Worm (Caenorhabditis elegans) whole organism, young adult: ENCODE measurements around the gene ccf-1.

Source experiments
- C06A6.2 ChIP-seq: fragments of 200-800 bp; sonication (Bioruptor generic); conservative IDR thresholded peaks from 2 replicates; pipeline ENCODE4 v1.3.6; 2022; ENCODE audit warnings: missing genetic modification characterization, missing compliant biosample characterization
- F39B2.1 ChIP-seq: fragments of 200-800 bp; sonication (Bioruptor generic); IDR thresholded peaks from 2 replicates; pipeline ENCODE4 v1.3.6; 2022; ENCODE audit warnings: missing genetic modification reagents, missing genetic modification characterization, missing compliant biosample characterization
- ama-1 ChIP-seq, 3 experiments: fragments of 150-350 bp in 1 of 3; sonication (generic microtip) in 2 of 3; optimal IDR thresholded peaks; 2 replicates each; lab custom pipeline; 2014 to 2018; ENCODE audit warnings: missing biosample characterization in 2 of 3, missing genetic modification characterization in 2 of 3, missing genetic modification reagents in 2 of 3
- ceh-79 ChIP-seq: sonication (generic microtip); optimal IDR thresholded peaks from 2 replicates; lab custom pipeline; 2017; ENCODE audit warnings: mild to moderate bottlenecking, missing genetic modification characterization, missing compliant biosample characterization
- dpl-1 ChIP-seq: fragments of 150-350 bp; optimal IDR thresholded peaks from 2 replicates; lab custom pipeline; 2014; ENCODE audit warnings: missing biosample characterization, missing genetic modification reagents, missing genetic modification characterization
- efl-1 ChIP-seq: fragments of 150-350 bp; optimal IDR thresholded peaks from 2 replicates; lab custom pipeline; 2014; ENCODE audit warnings: missing biosample characterization, missing genetic modification reagents, missing genetic modification characterization
- ekl-4 ChIP-seq: fragments of 200-800 bp; sonication (Bioruptor generic); IDR thresholded peaks from 2 replicates; pipeline ENCODE4 v1.3.6; 2022; ENCODE audit warnings: missing genetic modification reagents, missing genetic modification characterization, missing compliant biosample characterization
- lin-35 ChIP-seq, 3 experiments: fragments of 150-350 bp in 2 of 3; sonication (generic microtip) in 1 of 3; optimal IDR thresholded peaks; 2 replicates each; lab custom pipeline; 2014 to 2018; ENCODE audit warnings: missing biosample characterization in 3 of 3, missing genetic modification characterization in 3 of 3, missing genetic modification reagents in 3 of 3
- mcd-1 ChIP-seq: fragments of 200-800 bp; sonication (Bioruptor generic); IDR thresholded peaks from 2 replicates; pipeline ENCODE4 v1.3.6; 2022; ENCODE audit warnings: missing genetic modification reagents, missing genetic modification characterization, missing compliant biosample characterization
- nfya-1 ChIP-seq: sonication (generic microtip); optimal IDR thresholded peaks from 2 replicates; lab custom pipeline; 2017; ENCODE audit warnings: antibody characterized with exemption, missing compliant biosample characterization, missing genetic modification characterization, borderline replicate concordance; ENCODE audit not compliant: insufficient read depth
- nhr-120 ChIP-seq: fragments of 200-800 bp; sonication (Bioruptor generic); IDR thresholded peaks from 2 replicates; pipeline ENCODE4 v1.3.6; 2022; ENCODE audit warnings: missing genetic modification characterization, missing compliant biosample characterization
- pha-4 ChIP-seq: fragments of 150-350 bp; sonication (generic microtip); optimal IDR thresholded peaks from 2 replicates; lab custom pipeline; 2014; ENCODE audit warnings: missing biosample characterization, missing genetic modification reagents, missing genetic modification characterization
- unc-130 ChIP-seq: sonication (generic microtip); optimal IDR thresholded peaks from 2 replicates; lab custom pipeline; 2016; ENCODE audit warnings: missing genetic modification reagents, missing genetic modification characterization, missing compliant biosample characterization
- unc-62 ChIP-seq: fragments of 150-350 bp; optimal IDR thresholded peaks from 2 replicates; lab custom pipeline; 2014; ENCODE audit warnings: missing biosample characterization, missing genetic modification reagents, missing genetic modification characterization

ce11 chrIII:11947527-11947926 lies 27.5 kb upstream of the ccf-1 start:
- TF ChIP-seq nfya-1 (tag; lab: Kevin White, UChicago) (no peak), dpl-1 (GFP tag; lab: Kevin White, UChicago) (no peak), ekl-4 (no peak), ceh-79 (no peak), mcd-1 (no peak), nhr-120 (GFP tag; lab: Robert Waterston, UW) (no peak), F39B2.1 (GFP tag; lab: Robert Waterston, UW) (no peak), unc-130 (GFP tag; lab: Kevin White, UChicago) (no peak), C06A6.2 (no peak), efl-1 (GFP tag; lab: Kevin White, UChicago) (no peak), pha-4 (tag; lab: Kevin White, UChicago) (no peak), ama-1 (optimal IDR thresholded peaks at IDR 0.05; lab: Kevin White, UChicago) (no peak), ama-1 (GFP tag; optimal IDR thresholded peaks at IDR 0.05; lab: Kevin White, UChicago) (no peak), lin-35 (GFP tag; optimal IDR thresholded peaks at IDR 0.05; lab: Kevin White, UChicago) (no peak), unc-62 (GFP tag; lab: Kevin White, UChicago) (no peak)
